Fruit fly (Drosophila melanogaster): ENCODE measurements around the gene CG18666.

The CG18666 gene

dm6 chr2L:11003925-11004673 lies 30.5 kb upstream of the CG18666 start, which contains the start of gene RpL9 (continued):
- TF ChIP-seq unc-4 (GFP tag; IDR thresholded peaks at IDR 0.05; ENCODE audit: partially characterized antibody) (no peak), BEAF-32 (GFP tag; optimal IDR thresholded peaks at IDR 0.05) (peak; percentile 15), lov (optimal IDR thresholded peaks at IDR 0.05) (no peak), lov (GFP tag; IDR thresholded peaks at IDR 0.05) (no peak; the same call in 1 of the 3 replicates), CG11085 (GFP tag; IDR thresholded peaks at IDR 0.05) (no peak), crol (GFP tag; IDR thresholded peaks at IDR 0.05) (no peak), pfk (GFP tag; optimal IDR thresholded peaks at IDR 0.05) (peak; percentile 74), Hr78 (GFP tag; optimal IDR thresholded peaks at IDR 0.05) (no peak), CG1603 (tag; optimal IDR thresholded peaks at IDR 0.05) (peak; percentile 75), bigmax (GFP tag; optimal IDR thresholded peaks at IDR 0.05) (peak; percentile 68), az2 (GFP tag; optimal IDR thresholded peaks at IDR 0.05) (peak; percentile 39), her (GFP tag; optimal IDR thresholded peaks at IDR 0.05) (peak; percentile 81), Dip3 (GFP tag; optimal IDR thresholded peaks at IDR 0.05) (peak; percentile 45), CG11398 (GFP tag; optimal IDR thresholded peaks at IDR 0.05) (peak; percentile 70), ab (GFP tag; optimal IDR thresholded peaks at IDR 0.05) (no peak), Lhr (GFP tag; optimal IDR thresholded peaks at IDR 0.05) (peak; percentile 50), CG2889 (GFP tag; IDR thresholded peaks at IDR 0.05) (no peak), mld (GFP tag; IDR thresholded peaks at IDR 0.05; ENCODE audit: partially characterized antibody) (no peak), ewg (GFP tag; optimal IDR thresholded peaks at IDR 0.05) (no peak), CG8359 (GFP tag; optimal IDR thresholded peaks at IDR 0.05; ENCODE audit: borderline replicate concordance) (peak; percentile 63), HLHmδ (GFP tag; optimal IDR thresholded peaks at IDR 0.05) (peak; percentile 79), CG8290 (GFP tag; optimal IDR thresholded peaks at IDR 0.05) (peak; percentile 69), CG8290 (tag; optimal IDR thresholded peaks at IDR 0.05) (no peak), ase (GFP tag; IDR thresholded peaks at IDR 0.05) (no peak; the same call in 2 of the 3 replicates), CG7928 (GFP tag; optimal IDR thresholded peaks at IDR 0.05) (peak; percentile 15), Gug (GFP tag; IDR thresholded peaks at IDR 0.05) (no peak), pan (optimal IDR thresholded peaks at IDR 0.05) (no peak), pan (GFP tag; optimal IDR thresholded peaks at IDR 0.05 in 1 of 2, IDR thresholded peaks at IDR 0.05 in 1 of 2) (no peak), Ravus (GFP tag; IDR thresholded peaks at IDR 0.05) (no peak), twi (tag; optimal IDR thresholded peaks at IDR 0.05) (no peak), MTF-1 (GFP tag; optimal IDR thresholded peaks at IDR 0.05; ENCODE audit: borderline replicate concordance) (peak; percentile 92), fd3F (GFP tag; optimal IDR thresholded peaks at IDR 0.05) (peak; percentile 42), wdn (GFP tag; IDR thresholded peaks at IDR 0.05) (no peak; the same call in 1 of the 2 replicates), stc (GFP tag; IDR thresholded peaks at IDR 0.05) (peak; percentile 67), jumu (GFP tag; optimal IDR thresholded peaks at IDR 0.05) (no peak), Xbp1 (GFP tag; optimal IDR thresholded peaks at IDR 0.05) (peak; percentile 45), CG17361 (GFP tag; IDR thresholded peaks at IDR 0.05) (peak; percentile 50; the same call in 2 of the 3 replicates), CG18764 (GFP tag; optimal IDR thresholded peaks at IDR 0.05) (peak; percentile 34), en (GFP tag; optimal IDR thresholded peaks at IDR 0.05) (peak; percentile 68), CG12155 (GFP tag; optimal IDR thresholded peaks at IDR 0.05) (no peak), CG34422 (GFP tag; IDR thresholded peaks at IDR 0.05) (peak; percentile 83), Poxn (GFP tag; IDR thresholded peaks at IDR 0.05) (no peak), CG12104 (GFP tag; optimal IDR thresholded peaks at IDR 0.05) (peak; percentile 68), CG4707 (GFP tag; optimal IDR thresholded peaks at IDR 0.05) (peak; percentile 85), CG9817 (tag; optimal IDR thresholded peaks at IDR 0.05) (no peak), gsb (GFP tag; IDR thresholded peaks at IDR 0.05) (peak; percentile 46; the same call in 1 of the 2 replicates), CG1529 (GFP tag; optimal IDR thresholded peaks at IDR 0.05) (peak; percentile 69), CG10654 (GFP tag; optimal IDR thresholded peaks at IDR 0.05) (peak; percentile 33), CG14441 (GFP tag; IDR thresholded peaks at IDR 0.05) (no peak; the same call in 1 of the 2 replicates), MESR4 (GFP tag; optimal IDR thresholded peaks at IDR 0.05) (peak; percentile 99)

All from whole organism, embryonic.